Fruit fly (Drosophila melanogaster): ENCODE measurements around the gene Spn28B.

DNA sequence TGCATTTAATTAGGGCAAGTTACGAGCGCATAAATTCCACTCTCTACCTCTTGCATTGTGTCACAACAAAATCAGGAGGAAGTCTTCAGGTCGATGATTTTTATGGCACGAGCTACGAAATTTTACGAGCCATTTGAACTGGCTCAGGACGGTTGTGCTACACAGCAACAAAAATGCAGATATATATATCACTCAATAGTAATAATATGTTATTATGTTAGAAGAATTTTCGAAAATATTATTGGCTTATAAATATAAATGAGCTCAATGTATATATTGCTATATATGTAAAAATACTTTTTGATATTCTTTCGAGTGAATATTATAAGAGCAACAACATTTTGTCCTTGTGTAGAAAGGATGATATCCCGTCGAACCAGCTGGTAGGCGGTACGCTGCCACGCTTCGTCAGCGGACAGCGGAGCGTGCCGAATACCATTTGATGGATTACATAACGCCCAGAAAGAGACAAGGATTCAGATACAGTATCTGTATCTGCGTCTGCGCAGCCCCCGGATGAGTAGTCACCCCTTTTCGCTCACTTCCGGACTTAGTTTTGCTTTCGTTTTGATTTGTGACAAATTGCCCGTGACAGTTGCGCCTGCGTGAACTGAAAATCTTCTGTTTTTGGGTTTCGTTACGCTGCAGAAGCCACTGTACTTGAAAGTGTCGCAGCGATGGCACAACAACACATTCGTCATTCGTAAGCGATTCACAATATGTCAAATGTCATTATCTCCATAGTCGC lies 42.5 kb downstream of the Spn28B start:
- TF ChIP-seq CTCF (optimal IDR thresholded peaks at IDR 0.05): no peak
- no peak for TF ChIP-seq CG8478 (optimal IDR thresholded peaks at IDR 0.05)

All from S2 (cell line).